Fruit fly (Drosophila melanogaster) whole organism, embryonic: ENCODE data around the gene Osi17.

ENCODE experiments used
- CG10321 ChIP-seq: fragments of 200-800 bp; sonication (Bioruptor generic); IDR thresholded peaks from 2 replicates; pipeline ENCODE4 v1.3.6; 2022; ENCODE audit warnings: missing biosample characterization, missing genetic modification characterization
- CG11247 ChIP-seq: fragments of 200-800 bp; sonication (Bioruptor generic); IDR thresholded peaks from 2 replicates; pipeline ENCODE4 v1.3.6; 2022; ENCODE audit warnings: missing biosample characterization, missing genetic modification characterization
- gfzf ChIP-seq: fragments of 200-800 bp; sonication (Bioruptor generic); optimal IDR thresholded peaks from 2 replicates; lab custom pipeline; 2016; ENCODE audit warnings: missing biosample characterization, mild to moderate bottlenecking, missing genetic modification characterization, moderate library complexity

DNA sequence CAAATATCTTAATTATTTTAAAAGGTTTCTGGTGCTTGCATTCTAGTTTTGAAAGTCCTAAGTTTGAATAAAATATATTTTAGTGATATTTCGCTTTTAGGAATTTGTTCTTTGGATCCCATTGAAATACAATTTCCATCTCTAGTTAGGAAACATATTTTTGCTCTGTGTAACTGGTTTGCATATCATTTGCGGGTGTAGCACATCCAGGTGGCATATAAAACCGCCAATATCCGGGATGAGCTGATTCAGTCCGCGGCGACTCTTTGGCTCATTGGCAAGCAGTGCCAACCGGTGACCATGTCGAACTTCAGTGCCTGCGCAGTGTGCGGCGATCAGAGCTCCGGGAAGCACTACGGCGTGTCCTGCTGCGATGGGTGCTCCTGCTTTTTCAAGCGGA lies 37.4 kb downstream of the Osi17 start, which contains the start of gene Hr83:
- TF ChIP-seq CG10321 (GFP tag; lab: Robert Waterston, UW) (no peak), CG11247 (GFP tag; lab: Robert Waterston, UW) (no peak), gfzf (no peak)
